Fruit fly (Drosophila melanogaster): Measurements from ENCODE around the gene vari.

The vari gene

DNA sequence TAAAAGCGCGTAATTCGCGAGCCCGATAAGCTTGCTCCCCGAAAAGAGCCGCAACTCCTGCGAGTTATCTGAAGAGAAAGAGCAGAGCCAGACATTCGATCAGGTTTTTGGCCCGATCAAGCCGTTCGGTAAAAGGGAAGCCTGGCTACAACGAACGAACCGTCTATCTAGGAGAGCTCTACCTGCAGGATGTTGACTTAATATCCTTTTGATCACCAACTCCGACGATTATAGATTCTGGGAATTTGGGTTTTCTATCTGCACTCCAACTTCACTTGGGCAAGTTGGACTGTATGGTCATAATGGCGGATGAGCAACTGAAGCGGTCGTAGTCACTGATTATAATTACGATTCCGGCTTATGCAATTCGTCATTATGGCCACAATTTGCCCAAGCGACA is 5.4 kb upstream of the vari start:
- TF ChIP-seq fd96Ca (GFP tag; IDR thresholded peaks at IDR 0.05) (peak; percentile 94), CG13204 (GFP tag; optimal IDR thresholded peaks at IDR 0.05) (no peak), CG12605 (GFP tag; IDR thresholded peaks at IDR 0.05) (peak; percentile 77), CG14655 (GFP tag; optimal IDR thresholded peaks at IDR 0.05) (peak; percentile 70), gl (tag; optimal IDR thresholded peaks at IDR 0.05) (no peak), D1 (tag; optimal IDR thresholded peaks at IDR 0.05) (no peak), Pif1B (GFP tag; optimal IDR thresholded peaks at IDR 0.05) (peak; percentile 74), EcR (GFP tag; optimal IDR thresholded peaks at IDR 0.05) (no peak), Pif1A (GFP tag; optimal IDR thresholded peaks at IDR 0.05) (peak; percentile 72), CG8301 (tag; optimal IDR thresholded peaks at IDR 0.05) (peak; percentile 74), CG4496 (GFP tag; IDR thresholded peaks at IDR 0.05) (peak; percentile 88), CG17806 (tag; optimal IDR thresholded peaks at IDR 0.05) (peak; percentile 52), Ets98B (GFP tag; IDR thresholded peaks at IDR 0.05) (peak; percentile 92), rn (GFP tag; IDR thresholded peaks at IDR 0.05) (peak; percentile 81), CG34367 (tag; optimal IDR thresholded peaks at IDR 0.05) (no peak), CG10348 (GFP tag; IDR thresholded peaks at IDR 0.05) (peak; percentile 46; the same call in 1 of the 2 replicates), Snoo (tag; optimal IDR thresholded peaks at IDR 0.05) (peak; percentile 4), CG15710 (tag; optimal IDR thresholded peaks at IDR 0.05) (peak; percentile 52), CG32121 (GFP tag; IDR thresholded peaks at IDR 0.05) (peak; percentile 85), CG8159 (tag; optimal IDR thresholded peaks at IDR 0.05) (peak; percentile 63), CG9948 (tag; optimal IDR thresholded peaks at IDR 0.05) (peak; percentile 34)

- TF ChIP-seq fd96Ca (GFP tag; IDR thresholded peaks at IDR 0.05) (no peak), CG34367 (tag; optimal IDR thresholded peaks at IDR 0.05) (no peak), gl (tag; optimal IDR thresholded peaks at IDR 0.05) (no peak), CG13204 (GFP tag; optimal IDR thresholded peaks at IDR 0.05) (no peak), D1 (tag; optimal IDR thresholded peaks at IDR 0.05) (no peak), CG14655 (GFP tag; optimal IDR thresholded peaks at IDR 0.05) (no peak), CG9948 (tag; optimal IDR thresholded peaks at IDR 0.05) (no peak), CG8301 (tag; optimal IDR thresholded peaks at IDR 0.05) (no peak), EcR (GFP tag; optimal IDR thresholded peaks at IDR 0.05) (no peak), CG15710 (tag; optimal IDR thresholded peaks at IDR 0.05) (no peak), Ets98B (GFP tag; IDR thresholded peaks at IDR 0.05) (no peak), CG12605 (GFP tag; IDR thresholded peaks at IDR 0.05) (no peak), CG17806 (tag; optimal IDR thresholded peaks at IDR 0.05) (no peak), Pif1B (GFP tag; optimal IDR thresholded peaks at IDR 0.05) (no peak), CG32121 (GFP tag; IDR thresholded peaks at IDR 0.05) (no peak), Snoo (tag; optimal IDR thresholded peaks at IDR 0.05) (no peak), CG8159 (tag; optimal IDR thresholded peaks at IDR 0.05) (no peak), Pif1A (GFP tag; optimal IDR thresholded peaks at IDR 0.05) (no peak), CG10348 (GFP tag; IDR thresholded peaks at IDR 0.05) (no peak), rn (GFP tag; IDR thresholded peaks at IDR 0.05) (no peak)
Observed at dm6 chr2L:20801801-20802200, 5.0 kb upstream of the vari start.

dm6 chr2L:20799991-20800897 is 3.4 kb upstream of the vari start:
- TF ChIP-seq CG17806 (tag; optimal IDR thresholded peaks at IDR 0.05) (peak; percentile 97), CG14655 (GFP tag; optimal IDR thresholded peaks at IDR 0.05) (peak; percentile 86), CG9948 (tag; optimal IDR thresholded peaks at IDR 0.05) (peak; percentile 95), Pif1A (GFP tag; optimal IDR thresholded peaks at IDR 0.05) (peak; percentile 95), gl (tag; optimal IDR thresholded peaks at IDR 0.05) (peak; percentile 96), CG8159 (tag; optimal IDR thresholded peaks at IDR 0.05) (peak; percentile 97), D1 (tag; optimal IDR thresholded peaks at IDR 0.05) (peak; percentile 81), Pif1B (GFP tag; optimal IDR thresholded peaks at IDR 0.05) (peak; percentile 92), CG32121 (GFP tag; IDR thresholded peaks at IDR 0.05) (peak; percentile 70), fd96Ca (GFP tag; IDR thresholded peaks at IDR 0.05) (peak; percentile 88), Snoo (tag; optimal IDR thresholded peaks at IDR 0.05) (peak; percentile 96), CG12605 (GFP tag; IDR thresholded peaks at IDR 0.05) (peak; percentile 70), CG4496 (GFP tag; IDR thresholded peaks at IDR 0.05) (peak; percentile 90), Ets98B (GFP tag; IDR thresholded peaks at IDR 0.05) (peak; percentile 73), CG8301 (tag; optimal IDR thresholded peaks at IDR 0.05) (peak; percentile 84), CG13204 (GFP tag; optimal IDR thresholded peaks at IDR 0.05) (peak; percentile 93), rn (GFP tag; IDR thresholded peaks at IDR 0.05) (peak; percentile 75), EcR (GFP tag; optimal IDR thresholded peaks at IDR 0.05) (peak; percentile 56), CG15710 (tag; optimal IDR thresholded peaks at IDR 0.05) (peak; percentile 97), CG34367 (tag; optimal IDR thresholded peaks at IDR 0.05) (peak; percentile 96), CG10348 (GFP tag; IDR thresholded peaks at IDR 0.05) (no peak)

DNA sequence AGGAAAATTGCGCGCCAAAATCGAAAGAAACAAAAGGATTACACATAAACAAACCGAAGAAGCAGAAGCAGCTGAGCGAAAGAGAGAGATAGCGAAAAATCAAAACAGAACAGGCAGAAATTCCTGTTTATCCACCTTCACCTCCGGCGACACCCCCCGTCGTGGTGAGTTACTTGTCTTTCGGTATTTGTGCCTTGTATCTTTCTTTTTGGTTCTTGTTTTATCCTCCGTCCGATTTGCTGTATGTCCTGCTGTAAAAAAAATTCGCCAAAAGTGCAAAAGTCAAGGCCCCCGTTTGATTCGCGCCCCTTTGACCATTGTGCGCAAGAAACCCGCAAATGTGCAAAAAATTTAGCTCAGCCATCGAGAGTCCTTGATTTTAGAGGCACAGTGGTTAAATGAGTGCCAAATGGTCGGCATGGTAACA is 1.5 kb upstream of the vari start:
- TF ChIP-seq EcR (GFP tag; optimal IDR thresholded peaks at IDR 0.05) (peak; percentile 76), CG8301 (tag; optimal IDR thresholded peaks at IDR 0.05) (no peak), CG12605 (GFP tag; IDR thresholded peaks at IDR 0.05) (no peak), CG17806 (tag; optimal IDR thresholded peaks at IDR 0.05) (no peak), gl (tag; optimal IDR thresholded peaks at IDR 0.05) (no peak), CG9948 (tag; optimal IDR thresholded peaks at IDR 0.05) (no peak), CG8159 (tag; optimal IDR thresholded peaks at IDR 0.05) (no peak), Pif1A (GFP tag; optimal IDR thresholded peaks at IDR 0.05) (no peak), Pif1B (GFP tag; optimal IDR thresholded peaks at IDR 0.05) (peak; percentile 0), CG34367 (tag; optimal IDR thresholded peaks at IDR 0.05) (no peak), rn (GFP tag; IDR thresholded peaks at IDR 0.05) (no peak), Ets98B (GFP tag; IDR thresholded peaks at IDR 0.05) (no peak), Snoo (tag; optimal IDR thresholded peaks at IDR 0.05) (no peak), fd96Ca (GFP tag; IDR thresholded peaks at IDR 0.05) (no peak), CG14655 (GFP tag; optimal IDR thresholded peaks at IDR 0.05) (no peak), CG10348 (GFP tag; IDR thresholded peaks at IDR 0.05) (no peak), CG32121 (GFP tag; IDR thresholded peaks at IDR 0.05) (no peak)

- TF ChIP-seq CG32121 (GFP tag; IDR thresholded peaks at IDR 0.05) (peak; percentile 45; the same call in 1 of the 2 replicates), CG12605 (GFP tag; IDR thresholded peaks at IDR 0.05) (peak; percentile 37; the same call in 1 of the 2 replicates), EcR (GFP tag; optimal IDR thresholded peaks at IDR 0.05) (no peak), D1 (tag; optimal IDR thresholded peaks at IDR 0.05) (no peak), CG15710 (tag; optimal IDR thresholded peaks at IDR 0.05) (no peak), CG8301 (tag; optimal IDR thresholded peaks at IDR 0.05) (peak; percentile 38), rn (GFP tag; IDR thresholded peaks at IDR 0.05) (no peak), Snoo (tag; optimal IDR thresholded peaks at IDR 0.05) (peak; percentile 54), CG8159 (tag; optimal IDR thresholded peaks at IDR 0.05) (peak; percentile 38), CG34367 (tag; optimal IDR thresholded peaks at IDR 0.05) (no peak), Pif1A (GFP tag; optimal IDR thresholded peaks at IDR 0.05) (peak; percentile 57), CG17806 (tag; optimal IDR thresholded peaks at IDR 0.05) (peak; percentile 49), fd96Ca (GFP tag; IDR thresholded peaks at IDR 0.05) (peak; percentile 9; the same call in 1 of the 3 replicates), CG10348 (GFP tag; IDR thresholded peaks at IDR 0.05) (no peak), Ets98B (GFP tag; IDR thresholded peaks at IDR 0.05) (peak; percentile 67), CG4496 (GFP tag; IDR thresholded peaks at IDR 0.05) (peak; percentile 71; the same call in 1 of the 3 replicates), CG9948 (tag; optimal IDR thresholded peaks at IDR 0.05) (peak; percentile 37), Pif1B (GFP tag; optimal IDR thresholded peaks at IDR 0.05) (no peak)
Observed at dm6 chr2L:20797515-20797847, 639 bp upstream of the vari start, which contains the start of gene CG9328. Gene CG9328, plus strand, starts transcription at chr2L:20797715.

Data from whole organism, pupa.